Worm (Caenorhabditis elegans) whole organism, L4 larva: ENCODE data around the gene eat-3.
A peak's percentile ranks its signal among the peaks of the same experiment; 100 is the strongest.

Source experiments
- F37D6.2 ChIP-seq: sonication (generic microtip); optimal IDR thresholded peaks from 2 replicates; lab custom pipeline; 2016; ENCODE audit warnings: mild to moderate bottlenecking, missing genetic modification characterization, missing compliant biosample characterization
- F49E8.2 ChIP-seq: sonication (generic microtip); optimal IDR thresholded peaks from 2 replicates; lab custom pipeline; 2016; ENCODE audit warnings: missing compliant biosample characterization, mild to moderate bottlenecking, missing genetic modification characterization, borderline replicate concordance
- T20F7.1 ChIP-seq: fragments of 200-800 bp; sonication (Bioruptor generic); optimal IDR thresholded peaks from 2 replicates; lab custom pipeline; 2018; ENCODE audit warnings: mild to moderate bottlenecking, missing genetic modification characterization, missing compliant biosample characterization
- aha-1 ChIP-seq: fragments of 150-350 bp; peaks from one replicate; lab custom pipeline; 2014; ENCODE audit warnings: missing biosample characterization, missing genetic modification characterization
- aly-2 ChIP-seq: sonication (generic microtip); optimal IDR thresholded peaks from 2 replicates; lab custom pipeline; 2018; ENCODE audit warnings: missing biosample characterization, missing genetic modification characterization
- ama-1 ChIP-seq: fragments of 150-350 bp; optimal IDR thresholded peaks from 2 replicates; lab custom pipeline; 2014; ENCODE audit warnings: inconsistent platforms, mixed read lengths
- arid-1 ChIP-seq: fragments of 200-800 bp; sonication (Bioruptor generic); conservative IDR thresholded peaks from 2 replicates; pipeline ENCODE4 v1.3.6; 2022; ENCODE audit warnings: missing genetic modification reagents, missing genetic modification characterization, missing compliant biosample characterization
- ceh-20 ChIP-seq: fragments of 200-800 bp; sonication (Bioruptor generic); IDR thresholded peaks from 2 replicates; pipeline ENCODE4 v1.3.6; 2022; ENCODE audit warnings: missing genetic modification reagents, missing genetic modification characterization, missing compliant biosample characterization
- ces-1 ChIP-seq: fragments of 150-350 bp; sonication (generic microtip); optimal IDR thresholded peaks from 4 replicates; lab custom pipeline; 2014; ENCODE audit warnings: missing biosample characterization, missing genetic modification reagents, missing genetic modification characterization
- daf-16 ChIP-seq, 3 experiments: sonication (generic microtip); optimal IDR thresholded peaks; 2 replicates each; lab custom pipeline; 2016 to 2017; ENCODE audit warnings: missing genetic modification characterization in 3 of 3, missing genetic modification reagents in 3 of 3, mild to moderate bottlenecking in 2 of 3, missing compliant biosample characterization in 2 of 3, missing biosample characterization in 1 of 3, moderate library complexity in 1 of 3
- dmd-8 ChIP-seq: fragments of 200-800 bp; sonication (Bioruptor generic); IDR thresholded peaks from 2 replicates; pipeline ENCODE4 v1.3.6; 2022; ENCODE audit warnings: missing genetic modification characterization, missing compliant biosample characterization
- egl-43 ChIP-seq: fragments of 200-800 bp; sonication (Bioruptor generic); IDR thresholded peaks from 2 replicates; pipeline ENCODE4 v1.3.6; 2022; ENCODE audit warnings: missing genetic modification reagents, missing genetic modification characterization, missing compliant biosample characterization
- hlh-11 ChIP-seq: fragments of 200-800 bp; sonication (Bioruptor generic); optimal IDR thresholded peaks from 2 replicates; lab custom pipeline; 2018; ENCODE audit warnings: mild to moderate bottlenecking, missing genetic modification characterization, missing compliant biosample characterization
- jun-1 ChIP-seq: fragments of 150-350 bp; optimal IDR thresholded peaks from 2 replicates; lab custom pipeline; 2014; ENCODE audit warnings: missing biosample characterization, missing genetic modification reagents, missing genetic modification characterization
- lin-1 ChIP-seq: fragments of 200-800 bp; sonication (Bioruptor generic); IDR thresholded peaks from 2 replicates; pipeline ENCODE4 v1.3.6; 2022; ENCODE audit warnings: missing genetic modification reagents, missing genetic modification characterization, missing compliant biosample characterization
- lin-13 ChIP-seq: fragments of 150-350 bp; optimal IDR thresholded peaks from 2 replicates; lab custom pipeline; 2014; ENCODE audit warnings: missing biosample characterization, missing genetic modification reagents, missing genetic modification characterization
- lin-29 ChIP-seq: fragments of 200-800 bp; sonication (Bioruptor generic); IDR thresholded peaks from 2 replicates; pipeline ENCODE4 v1.3.6; 2022; ENCODE audit warnings: missing genetic modification reagents, missing genetic modification characterization, missing compliant biosample characterization
- lsy-2 ChIP-seq, 2 experiments: fragments of 150-350 bp in 1 of 2; sonication (generic microtip) in 1 of 2; optimal IDR thresholded peaks; 2 replicates each; lab custom pipeline; 2014 to 2017; ENCODE audit warnings: missing biosample characterization in 2 of 2, missing genetic modification characterization in 2 of 2
- madf-5 ChIP-seq, 2 experiments: fragments of 200-800 bp; sonication (Bioruptor generic); IDR thresholded peaks; 2 replicates each; pipeline ENCODE4 v1.3.6; 2022; ENCODE audit warnings: missing compliant biosample characterization in 2 of 2, missing genetic modification characterization in 2 of 2
- mdl-1 ChIP-seq, 2 experiments: fragments of 150-350 bp in 1 of 2; sonication (generic microtip) in 1 of 2; optimal IDR thresholded peaks; 2 replicates each; lab custom pipeline; 2014 to 2017; ENCODE audit warnings: missing biosample characterization in 2 of 2, missing genetic modification characterization in 2 of 2
- mes-2 ChIP-seq: sonication (generic microtip); optimal IDR thresholded peaks from 2 replicates; lab custom pipeline; 2016; ENCODE audit warnings: missing genotype, mild to moderate bottlenecking, missing genetic modification characterization, missing compliant biosample characterization; ENCODE audit not compliant: poor library complexity, severe bottlenecking
- mxl-2 ChIP-seq: fragments of 200-800 bp; sonication (Bioruptor generic); conservative IDR thresholded peaks from 2 replicates; pipeline ENCODE4 v1.3.6; 2022; ENCODE audit warnings: missing genetic modification reagents, missing genetic modification characterization, missing compliant biosample characterization
- mxl-3 ChIP-seq: fragments of 200-800 bp; sonication (Bioruptor generic); optimal IDR thresholded peaks from 2 replicates; lab custom pipeline; 2018; ENCODE audit warnings: mild to moderate bottlenecking, missing genetic modification characterization, missing compliant biosample characterization
- nhr-11 ChIP-seq: fragments of 150-350 bp; optimal IDR thresholded peaks from 2 replicates; lab custom pipeline; 2014; ENCODE audit warnings: missing biosample characterization, missing genetic modification characterization
- nhr-25 ChIP-seq: sonication (generic microtip); optimal IDR thresholded peaks from 2 replicates; lab custom pipeline; 2017; ENCODE audit warnings: missing genetic modification characterization, mild to moderate bottlenecking, missing compliant biosample characterization, antibody characterized with exemption, moderate library complexity, borderline replicate concordance; ENCODE audit not compliant: insufficient read depth
- nhr-28 ChIP-seq: fragments of 150-350 bp; optimal IDR thresholded peaks from 2 replicates; lab custom pipeline; 2014; ENCODE audit warnings: missing biosample characterization, missing genetic modification characterization
- nhr-48 ChIP-seq: sonication (generic microtip); optimal IDR thresholded peaks from 2 replicates; lab custom pipeline; 2016; ENCODE audit warnings: mild to moderate bottlenecking, missing genetic modification characterization, missing compliant biosample characterization
- nhr-6 ChIP-seq: fragments of 150-350 bp; optimal IDR thresholded peaks from 2 replicates; lab custom pipeline; 2014; ENCODE audit warnings: missing biosample characterization, missing genetic modification characterization
- nhr-76 ChIP-seq: fragments of 150-350 bp; optimal IDR thresholded peaks from 2 replicates; lab custom pipeline; 2014; ENCODE audit warnings: missing biosample characterization, missing genetic modification characterization
- nhr-77 ChIP-seq: fragments of 150-350 bp; optimal IDR thresholded peaks from 2 replicates; lab custom pipeline; 2014; ENCODE audit warnings: missing biosample characterization, missing genetic modification characterization
- pha-4 ChIP-seq, 2 experiments: fragments of 150-350 bp in 1 of 2; fragments of 200-800 bp in 1 of 2; sonication (Bioruptor generic) in 1 of 2; IDR thresholded peaks in 1 of 2; optimal IDR thresholded peaks in 1 of 2; 2 replicates each; pipeline versions ENCODE4 v1.3.6 to Lab custom; 2014 to 2022; ENCODE audit warnings: missing genetic modification characterization in 2 of 2, missing genetic modification reagents in 2 of 2, missing biosample characterization in 1 of 2, missing compliant biosample characterization in 1 of 2
- php-3 ChIP-seq: fragments of 200-800 bp; sonication (Bioruptor generic); IDR thresholded peaks from 2 replicates; pipeline ENCODE4 v1.3.6; 2022; ENCODE audit warnings: missing genetic modification reagents, missing genetic modification characterization, missing compliant biosample characterization
- pqm-1 ChIP-seq: sonication (generic microtip); optimal IDR thresholded peaks from 2 replicates; lab custom pipeline; 2017; ENCODE audit warnings: missing biosample characterization, missing genetic modification characterization
- rbr-2 ChIP-seq: sonication (generic microtip); optimal IDR thresholded peaks from 2 replicates; lab custom pipeline; 2016; ENCODE audit warnings: missing genotype, missing genetic modification characterization, missing compliant biosample characterization
- saeg-2 ChIP-seq: fragments of 200-800 bp; sonication (Bioruptor generic); IDR thresholded peaks from 2 replicates; pipeline ENCODE4 v1.3.6; 2022; ENCODE audit warnings: missing genetic modification reagents, missing genetic modification characterization, missing compliant biosample characterization
- spr-1 ChIP-seq: sonication (generic microtip); optimal IDR thresholded peaks from 2 replicates; lab custom pipeline; 2016; ENCODE audit warnings: mild to moderate bottlenecking, missing genetic modification characterization, missing compliant biosample characterization
- spr-3 ChIP-seq: fragments of 200-800 bp; sonication (Bioruptor generic); optimal IDR thresholded peaks from 2 replicates; lab custom pipeline; 2018; ENCODE audit warnings: mild to moderate bottlenecking, missing genetic modification characterization, missing compliant biosample characterization
- tag-97 ChIP-seq: fragments of 200-800 bp; sonication (Bioruptor generic); IDR thresholded peaks from 2 replicates; pipeline ENCODE4 v1.3.6; 2022; ENCODE audit warnings: missing genetic modification characterization, missing compliant biosample characterization
- tra-1 ChIP-seq: fragments of 200-800 bp; sonication (Bioruptor generic); IDR thresholded peaks from 2 replicates; pipeline ENCODE4 v1.3.6; 2022; ENCODE audit warnings: missing genetic modification reagents, missing genetic modification characterization, missing compliant biosample characterization
- unc-130 ChIP-seq: sonication (generic microtip); optimal IDR thresholded peaks from 2 replicates; lab custom pipeline; 2016; ENCODE audit warnings: missing genetic modification reagents, missing genetic modification characterization, missing compliant biosample characterization
- unc-39 ChIP-seq: sonication (generic microtip); optimal IDR thresholded peaks from 2 replicates; lab custom pipeline; 2017; ENCODE audit warnings: missing biosample characterization, missing genetic modification characterization
- unc-62 ChIP-seq, 3 experiments: fragments of 150-350 bp in 1 of 3; sonication (generic microtip); optimal IDR thresholded peaks in 2 of 3; peaks in 1 of 3; 1 replicate in 1 of 3; 2 replicates in 2 of 3; lab custom pipeline; 2014 to 2017; ENCODE audit warnings: missing biosample characterization in 3 of 3, missing genetic modification characterization in 3 of 3, missing genetic modification reagents in 3 of 3, missing genotype in 1 of 3
- vab-7 ChIP-seq: fragments of 200-800 bp; sonication (Bioruptor generic); IDR thresholded peaks from 2 replicates; pipeline ENCODE4 v1.3.6; 2022; ENCODE audit warnings: missing genetic modification reagents, missing genetic modification characterization, missing compliant biosample characterization
- ztf-7 ChIP-seq: fragments of 150-350 bp; optimal IDR thresholded peaks from 2 replicates; lab custom pipeline; 2014; ENCODE audit warnings: missing biosample characterization, missing genetic modification characterization

The eat-3 gene

ce11 chrII:9284358-9285170 lies 40.1 kb upstream of the eat-3 start:
- TF ChIP-seq lsy-2 (tag; optimal IDR thresholded peaks at IDR 0.05; lab: Kevin White, UChicago) (peak in 1 of 2 experiments; percentile 52), nhr-28 (peak; percentile 66), nhr-48 (tag; lab: Kevin White, UChicago) (no peak), pha-4 (GFP tag; IDR thresholded peaks at IDR 0.05; lab: Robert Waterston, UW) (no peak), pha-4 (tag; optimal IDR thresholded peaks at IDR 0.05; lab: Kevin White, UChicago) (peak; percentile 51), nhr-25 (tag; lab: Kevin White, UChicago) (peak; percentile 24), saeg-2 (GFP tag; lab: Robert Waterston, UW) (no peak), vab-7 (0 out of 2 replicates have a peak, but pooled peaks have one; percentile 18), tra-1 (GFP tag; lab: Robert Waterston, UW) (no peak), nhr-11 (no peak), nhr-76 (tag; lab: Kevin White, UChicago) (no peak), aha-1 (tag; lab: Kevin White, UChicago) (peak; percentile 76), F49E8.2 (tag; lab: Kevin White, UChicago) (no peak), ama-1 (lab: Kevin White, UChicago) (peak; percentile 76), pqm-1 (tag; lab: Kevin White, UChicago) (peak; percentile 80), mes-2 (tag; lab: Kevin White, UChicago) (peak; percentile 51), php-3 (GFP tag; lab: Robert Waterston, UW) (peak; percentile 33; the same call in 1 of the 2 replicates), unc-62 (GFP tag; optimal IDR thresholded peaks at IDR 0.05 in 1 of 2; lab: Kevin White, UChicago) (peak; percentile 38 to 97), unc-62 (tag; optimal IDR thresholded peaks at IDR 0.05; lab: Kevin White, UChicago) (no peak), ceh-20 (GFP tag; lab: Robert Waterston, UW) (no peak), lin-1 (GFP tag; lab: Robert Waterston, UW) (peak; percentile 13; the same call in 1 of the 2 replicates), lin-29 (GFP tag; lab: Robert Waterston, UW) (no peak), daf-16 (GFP tag; optimal IDR thresholded peaks at IDR 0.05; lab: Kevin White, UChicago) (no peak), daf-16 (tag; optimal IDR thresholded peaks at IDR 0.05; lab: Kevin White, UChicago) (peak; percentile 46), hlh-11 (peak; percentile 16)

- no peak for TF ChIP-seq unc-130 (GFP tag; lab: Kevin White, UChicago)
- no peak for TF ChIP-seq php-3 (GFP tag; lab: Robert Waterston, UW)
- TF ChIP-seq arid-1 (GFP tag; lab: Robert Waterston, UW) = no peak
- no peak for TF ChIP-seq mxl-2 (GFP tag; lab: Robert Waterston, UW)
- no peak for TF ChIP-seq egl-43 (GFP tag; lab: Robert Waterston, UW)
- TF ChIP-seq ces-1 = no peak
- TF ChIP-seq tag-97 (GFP tag; lab: Robert Waterston, UW) = no peak
- peak in 1 of 2 experiments; percentile 48 for TF ChIP-seq daf-16 (GFP tag; optimal IDR thresholded peaks at IDR 0.05; lab: Kevin White, UChicago)
- no peak for TF ChIP-seq daf-16 (tag; optimal IDR thresholded peaks at IDR 0.05; lab: Kevin White, UChicago)
- TF ChIP-seq T20F7.1 (GFP tag; lab: Kevin White, UChicago) = no peak
- no peak for TF ChIP-seq spr-3 (GFP tag; lab: Kevin White, UChicago)
- TF ChIP-seq pqm-1 (tag; lab: Kevin White, UChicago) = no peak
- TF ChIP-seq madf-5 (GFP tag; IDR thresholded peaks at IDR 0.05; lab: Robert Waterston, UW) = no peak
- TF ChIP-seq spr-1 = no peak
- TF ChIP-seq rbr-2 (tag; lab: Kevin White, UChicago) = no peak
- TF ChIP-seq nhr-77 = no peak
- no peak for TF ChIP-seq nhr-25 (tag; lab: Kevin White, UChicago)
- TF ChIP-seq mxl-3 (GFP tag; lab: Kevin White, UChicago) = no peak
- no peak for TF ChIP-seq aly-2 (tag; lab: Kevin White, UChicago)
- TF ChIP-seq nhr-6 (tag; lab: Kevin White, UChicago) = no peak
- peak; percentile 39 for TF ChIP-seq mes-2 (tag; lab: Kevin White, UChicago)
- no peak for TF ChIP-seq dmd-8 (GFP tag; lab: Robert Waterston, UW)
- no peak for TF ChIP-seq F37D6.2 (tag; lab: Kevin White, UChicago)
- no peak for TF ChIP-seq jun-1 (tag; lab: Kevin White, UChicago)
- TF ChIP-seq unc-39 = no peak
- TF ChIP-seq ztf-7 (tag; lab: Kevin White, UChicago) = no peak
- TF ChIP-seq lin-13 = no peak
- TF ChIP-seq mdl-1 (tag; optimal IDR thresholded peaks at IDR 0.05; lab: Kevin White, UChicago) = no peak
These were observed 39.3 kb upstream of the eat-3 start, which contains the start of gene mtrr-1 for ce11 chrII:9285171-9286025. TSS of gene mtrr-1 (plus strand) at chrII:9285975.
